Fruit fly (Drosophila melanogaster) whole organism, prepupa: ENCODE results near the gene Atat.

Experiments
- Blimp-1 ChIP-seq: fragments of 200-800 bp; sonication (Bioruptor generic); optimal IDR thresholded peaks from 3 replicates; lab custom pipeline; 2017; ENCODE audit warnings: missing biosample characterization, missing genetic modification characterization, mild to moderate bottlenecking, moderate library complexity, missing genetic modification reagents
- CG10631 ChIP-seq: fragments of 200-800 bp; sonication (Bioruptor generic); optimal IDR thresholded peaks from 2 replicates; lab custom pipeline; 2016; ENCODE audit warnings: missing biosample characterization, missing genetic modification characterization
- CG10669 ChIP-seq: fragments of 200-800 bp; sonication (Bioruptor generic); optimal IDR thresholded peaks from 3 replicates; lab custom pipeline; 2018; ENCODE audit warnings: missing biosample characterization, mild to moderate bottlenecking, missing genetic modification characterization, moderate library complexity
- CG11762 ChIP-seq: fragments of 200-800 bp; sonication (Bioruptor generic); optimal IDR thresholded peaks from 3 replicates; lab custom pipeline; 2016; ENCODE audit warnings: missing biosample characterization, missing genetic modification characterization; ENCODE audit not compliant: insufficient read depth
- CG11902 ChIP-seq: fragments of 200-800 bp; sonication (Bioruptor generic); optimal IDR thresholded peaks from 3 replicates; lab custom pipeline; 2016; ENCODE audit warnings: missing biosample characterization, missing genetic modification characterization
- CG15336 ChIP-seq: fragments of 200-800 bp; sonication (Bioruptor generic); IDR thresholded peaks from 2 replicates; pipeline ENCODE4 v1.3.6; 2022; ENCODE audit warnings: missing biosample characterization, missing genetic modification characterization
- CG1621 ChIP-seq: fragments of 200-800 bp; sonication (Bioruptor generic); optimal IDR thresholded peaks from 3 replicates; lab custom pipeline; 2018; ENCODE audit warnings: missing biosample characterization, mild to moderate bottlenecking, missing genetic modification characterization
- CG16779 ChIP-seq: fragments of 200-800 bp; sonication (Bioruptor generic); optimal IDR thresholded peaks from 3 replicates; lab custom pipeline; 2017; ENCODE audit warnings: missing biosample characterization, mild to moderate bottlenecking, missing genetic modification characterization
- CG3032 ChIP-seq: fragments of 200-800 bp; optimal IDR thresholded peaks from 2 replicates; lab custom pipeline; 2019; ENCODE audit warnings: missing biosample characterization, mild to moderate bottlenecking, missing genetic modification characterization, moderate library complexity
- CG31627 ChIP-seq: fragments of 200-800 bp; sonication (Bioruptor generic); optimal IDR thresholded peaks from 3 replicates; lab custom pipeline; 2016; ENCODE audit warnings: missing biosample characterization, missing genetic modification characterization
- CG34406 ChIP-seq: fragments of 200-800 bp; sonication (Bioruptor generic); optimal IDR thresholded peaks from 3 replicates; lab custom pipeline; 2016; ENCODE audit warnings: missing biosample characterization, missing genetic modification characterization
- CG4318 ChIP-seq: fragments of 200-800 bp; sonication (Bioruptor generic); optimal IDR thresholded peaks from 3 replicates; lab custom pipeline; 2017; ENCODE audit warnings: missing biosample characterization, mild to moderate bottlenecking, missing genetic modification characterization
- CG6163 ChIP-seq: fragments of 200-800 bp; sonication (Bioruptor generic); IDR thresholded peaks from 3 replicates; pipeline ENCODE4 v1.3.6; 2022; ENCODE audit warnings: missing biosample characterization, missing genetic modification characterization
- CG6276 ChIP-seq: fragments of 200-800 bp; sonication (Bioruptor generic); optimal IDR thresholded peaks from 2 replicates; lab custom pipeline; 2017; ENCODE audit warnings: missing biosample characterization, mild to moderate bottlenecking, missing genetic modification characterization
- CG6808 ChIP-seq: fragments of 200-800 bp; sonication (Bioruptor generic); optimal IDR thresholded peaks from 3 replicates; lab custom pipeline; 2017; ENCODE audit warnings: missing biosample characterization, missing genetic modification characterization, mild to moderate bottlenecking, moderate library complexity, missing genetic modification reagents
- CG6854 ChIP-seq: fragments of 200-800 bp; sonication (Bioruptor generic); optimal IDR thresholded peaks from 2 replicates; lab custom pipeline; 2017; ENCODE audit warnings: missing biosample characterization, mild to moderate bottlenecking, missing genetic modification characterization
- CG7368 ChIP-seq: fragments of 200-800 bp; sonication (Bioruptor generic); optimal IDR thresholded peaks from 3 replicates; lab custom pipeline; 2016; ENCODE audit warnings: missing biosample characterization, missing genetic modification characterization
- CG8119 ChIP-seq: fragments of 200-800 bp; sonication (Bioruptor generic); IDR thresholded peaks from 3 replicates; pipeline ENCODE4 v1.3.6; 2022; ENCODE audit warnings: missing biosample characterization, missing genetic modification characterization
- CG8632 ChIP-seq: fragments of 200-800 bp; sonication (Bioruptor generic); optimal IDR thresholded peaks from 3 replicates; lab custom pipeline; 2016; ENCODE audit warnings: missing biosample characterization, missing genetic modification characterization
- CG9139 ChIP-seq: fragments of 200-800 bp; sonication (Bioruptor generic); optimal IDR thresholded peaks from 3 replicates; lab custom pipeline; 2017; ENCODE audit warnings: missing biosample characterization, mild to moderate bottlenecking, missing genetic modification characterization
- Eip75B ChIP-seq: fragments of 200-800 bp; sonication (Bioruptor generic); optimal IDR thresholded peaks from 3 replicates; lab custom pipeline; 2016; ENCODE audit warnings: missing biosample characterization, missing genetic modification characterization
- Eip78C ChIP-seq: fragments of 200-800 bp; sonication (Bioruptor generic); peaks from one replicate; lab custom pipeline; 2016; ENCODE audit warnings: missing biosample characterization, missing genetic modification characterization
- Eip93F ChIP-seq: fragments of 200-800 bp; sonication (Bioruptor generic); optimal IDR thresholded peaks from 2 replicates; lab custom pipeline; 2016; ENCODE audit warnings: missing biosample characterization, mild to moderate bottlenecking, missing genetic modification characterization
- Ets21C ChIP-seq: fragments of 200-800 bp; sonication (Bioruptor generic); optimal IDR thresholded peaks from 3 replicates; lab custom pipeline; 2016; ENCODE audit warnings: missing biosample characterization, missing genetic modification characterization
- Ets96B ChIP-seq: fragments of 200-800 bp; optimal IDR thresholded peaks from 2 replicates; lab custom pipeline; 2019; ENCODE audit warnings: missing biosample characterization, mild to moderate bottlenecking, missing genetic modification characterization, moderate library complexity
- Gug ChIP-seq: fragments of 200-800 bp; sonication (Bioruptor generic); IDR thresholded peaks from 2 replicates; pipeline ENCODE4 v1.3.6; 2022; ENCODE audit warnings: missing biosample characterization, missing genetic modification characterization
- Hr38 ChIP-seq: sonication (Bioruptor generic); optimal IDR thresholded peaks from 2 replicates; lab custom pipeline; 2016; ENCODE audit warnings: missing biosample characterization, missing genetic modification characterization
- Hr4 ChIP-seq: fragments of 200-800 bp; sonication (Bioruptor generic); optimal IDR thresholded peaks from 3 replicates; lab custom pipeline; 2016; ENCODE audit warnings: missing biosample characterization, missing genetic modification characterization
- Lpt ChIP-seq: fragments of 200-800 bp; sonication (Bioruptor generic); optimal IDR thresholded peaks from 3 replicates; lab custom pipeline; 2016; ENCODE audit warnings: missing biosample characterization, missing genetic modification characterization
- Met ChIP-seq: fragments of 200-800 bp; sonication (Bioruptor generic); optimal IDR thresholded peaks from 3 replicates; lab custom pipeline; 2016; ENCODE audit warnings: missing biosample characterization, missing genetic modification characterization
- OdsH ChIP-seq: fragments of 200-800 bp; sonication (Bioruptor generic); optimal IDR thresholded peaks from 3 replicates; lab custom pipeline; 2016; ENCODE audit warnings: missing biosample characterization, missing genetic modification characterization
- Smox ChIP-seq: fragments of 200-800 bp; sonication (Bioruptor generic); optimal IDR thresholded peaks from 3 replicates; lab custom pipeline; 2016; ENCODE audit warnings: missing biosample characterization, missing genetic modification characterization
- Sox102F ChIP-seq: fragments of 200-800 bp; sonication (Bioruptor generic); optimal IDR thresholded peaks from 2 replicates; lab custom pipeline; 2016; ENCODE audit warnings: missing biosample characterization, mild to moderate bottlenecking, missing genetic modification characterization
- Sox14 ChIP-seq: fragments of 200-800 bp; sonication (Bioruptor generic); optimal IDR thresholded peaks from 3 replicates; lab custom pipeline; 2016; ENCODE audit warnings: missing biosample characterization, missing genetic modification characterization
- achi ChIP-seq: fragments of 200-800 bp; sonication (Bioruptor generic); optimal IDR thresholded peaks from 3 replicates; lab custom pipeline; 2016; ENCODE audit warnings: missing biosample characterization, missing genetic modification characterization
- acj6 ChIP-seq: fragments of 200-800 bp; sonication (Bioruptor generic); optimal IDR thresholded peaks from 3 replicates; lab custom pipeline; 2016; ENCODE audit warnings: missing biosample characterization, missing genetic modification characterization
- cyc ChIP-seq: fragments of 200-800 bp; sonication (Bioruptor generic); optimal IDR thresholded peaks from 3 replicates; lab custom pipeline; 2016; ENCODE audit warnings: missing biosample characterization, missing genetic modification characterization
- dac ChIP-seq: fragments of 200-800 bp; sonication (Bioruptor generic); optimal IDR thresholded peaks from 2 replicates; lab custom pipeline; 2017; ENCODE audit warnings: missing biosample characterization, mild to moderate bottlenecking, missing genetic modification characterization
- dsx ChIP-seq: fragments of 200-800 bp; optimal IDR thresholded peaks from 3 replicates; lab custom pipeline; 2019; ENCODE audit warnings: missing biosample characterization, mild to moderate bottlenecking, missing genetic modification characterization, moderate library complexity; ENCODE audit not compliant: poor library complexity, severe bottlenecking
- eg ChIP-seq: fragments of 200-800 bp; sonication (Bioruptor generic); IDR thresholded peaks from 3 replicates; pipeline ENCODE4 v1.3.6; 2022; ENCODE audit warnings: missing biosample characterization, missing genetic modification characterization
- esn ChIP-seq: fragments of 200-800 bp; sonication (Bioruptor generic); optimal IDR thresholded peaks from 2 replicates; lab custom pipeline; 2016; ENCODE audit warnings: missing biosample characterization, mild to moderate bottlenecking, missing genetic modification characterization, moderate library complexity
- fd59A ChIP-seq: fragments of 200-800 bp; sonication (Bioruptor generic); optimal IDR thresholded peaks from 2 replicates; lab custom pipeline; 2017; ENCODE audit warnings: missing biosample characterization, mild to moderate bottlenecking, missing genetic modification characterization, missing genetic modification reagents
- fd85E ChIP-seq: fragments of 200-800 bp; sonication (Bioruptor generic); optimal IDR thresholded peaks from 3 replicates; lab custom pipeline; 2016; ENCODE audit warnings: missing biosample characterization, missing genetic modification characterization
- fkh ChIP-seq: fragments of 200-800 bp; sonication (Bioruptor generic); optimal IDR thresholded peaks from 3 replicates; lab custom pipeline; 2017; ENCODE audit warnings: missing biosample characterization, mild to moderate bottlenecking, missing genetic modification characterization, moderate library complexity
- lz ChIP-seq: fragments of 200-800 bp; sonication (Bioruptor generic); optimal IDR thresholded peaks from 3 replicates; lab custom pipeline; 2016; ENCODE audit warnings: missing biosample characterization, missing genetic modification characterization
- net ChIP-seq: fragments of 200-800 bp; sonication (Bioruptor generic); optimal IDR thresholded peaks from 3 replicates; lab custom pipeline; 2016; ENCODE audit warnings: missing biosample characterization, missing genetic modification characterization
- pdm3 ChIP-seq: fragments of 200-800 bp; sonication (Bioruptor generic); optimal IDR thresholded peaks from 3 replicates; lab custom pipeline; 2016; ENCODE audit warnings: missing biosample characterization, missing genetic modification characterization
- salr ChIP-seq, 2 experiments: fragments of 200-800 bp; sonication (Bioruptor generic); optimal IDR thresholded peaks; 3 replicates each; lab custom pipeline; 2016 to 2018; ENCODE audit warnings: missing biosample characterization in 2 of 2, missing genetic modification characterization in 2 of 2, mild to moderate bottlenecking in 1 of 2
- spab ChIP-seq: fragments of 200-800 bp; sonication (Bioruptor generic); optimal IDR thresholded peaks from 2 replicates; lab custom pipeline; 2017; ENCODE audit warnings: missing biosample characterization, mild to moderate bottlenecking, missing genetic modification characterization, missing genetic modification reagents
- vri ChIP-seq: fragments of 200-800 bp; sonication (Bioruptor generic); optimal IDR thresholded peaks from 3 replicates; lab custom pipeline; 2016; ENCODE audit warnings: missing biosample characterization, mild to moderate bottlenecking, missing genetic modification characterization

The Atat gene

dm6 chr3L:9383345-9384075 lies 43.0 kb downstream of the Atat start, which contains the start of gene Hsp27:
Hsp27 (plus strand) TSS chr3L:9384063.
- TF ChIP-seq achi (GFP tag; lab: Kevin White, UChicago) (peak; percentile 99), net (GFP tag; lab: Kevin White, UChicago) (peak; percentile 100), Ets21C (GFP tag; lab: Kevin White, UChicago) (peak; percentile 99), CG6163 (GFP tag; lab: Robert Waterston, UW) (peak; percentile 100), eg (GFP tag; lab: Robert Waterston, UW) (peak; percentile 100), dsx (GFP tag; lab: Kevin White, UChicago) (peak; percentile 99), CG9139 (GFP tag; lab: Kevin White, UChicago) (peak; percentile 99), Blimp-1 (GFP tag; lab: Kevin White, UChicago) (peak; percentile 98), CG6854 (GFP tag; lab: Kevin White, UChicago) (peak; percentile 100), Lpt (GFP tag; lab: Kevin White, UChicago) (peak; percentile 100), CG34406 (GFP tag; lab: Kevin White, UChicago) (peak; percentile 100), Eip75B (GFP tag; lab: Kevin White, UChicago) (peak; percentile 100), dac (GFP tag; lab: Kevin White, UChicago) (peak; percentile 100), Ets96B (tag; lab: Kevin White, UChicago) (peak; percentile 100), Gug (GFP tag; lab: Robert Waterston, UW) (peak; percentile 100), lz (GFP tag; lab: Kevin White, UChicago) (peak; percentile 100), CG1621 (tag; lab: Kevin White, UChicago) (peak; percentile 99), spab (GFP tag; lab: Kevin White, UChicago) (peak; percentile 100), Hr4 (GFP tag; lab: Kevin White, UChicago) (peak; percentile 100), fkh (peak; percentile 98), CG16779 (tag; lab: Kevin White, UChicago) (peak; percentile 99), CG10631 (GFP tag; lab: Kevin White, UChicago) (peak; percentile 100), CG11902 (peak; percentile 100), CG31627 (GFP tag; lab: Kevin White, UChicago) (peak; percentile 99), vri (peak; percentile 99), Met (GFP tag; lab: Kevin White, UChicago) (peak; percentile 100), salr (GFP tag; optimal IDR thresholded peaks at IDR 0.05; lab: Kevin White, UChicago) (peak; percentile 99 to 100), CG8119 (peak; percentile 100), esn (peak; percentile 100), CG4318 (GFP tag; lab: Kevin White, UChicago) (peak; percentile 100), OdsH (GFP tag; lab: Kevin White, UChicago) (peak; percentile 100), CG10669 (peak; percentile 100), CG8632 (GFP tag; lab: Kevin White, UChicago) (peak; percentile 100), CG15336 (GFP tag; lab: Robert Waterston, UW) (peak; percentile 100), CG11762 (GFP tag; lab: Kevin White, UChicago) (peak; percentile 100), CG6276 (GFP tag; lab: Kevin White, UChicago) (peak; percentile 100), cyc (GFP tag; lab: Kevin White, UChicago) (peak; percentile 100), Eip93F (GFP tag; lab: Kevin White, UChicago) (peak; percentile 100), acj6 (GFP tag; lab: Kevin White, UChicago) (peak; percentile 100), CG6808 (GFP tag; lab: Kevin White, UChicago) (peak; percentile 99), CG3032 (tag; lab: Kevin White, UChicago) (peak; percentile 100), fd85E (GFP tag; lab: Kevin White, UChicago) (peak; percentile 99), Smox (GFP tag; lab: Kevin White, UChicago) (peak; percentile 99), CG7368 (GFP tag; lab: Kevin White, UChicago) (peak; percentile 100), fd59A (GFP tag; lab: Kevin White, UChicago) (peak; percentile 99), Eip78C (GFP tag; lab: Kevin White, UChicago) (peak; percentile 100), pdm3 (peak; percentile 100), Sox14 (GFP tag; lab: Kevin White, UChicago) (peak; percentile 100), Sox102F (peak; percentile 100), Hr38 (GFP tag; lab: Kevin White, UChicago) (peak; percentile 70)
